Worm (Caenorhabditis elegans): Measurements from ENCODE around the gene hsd-3.

Gene hsd-3

DNA sequence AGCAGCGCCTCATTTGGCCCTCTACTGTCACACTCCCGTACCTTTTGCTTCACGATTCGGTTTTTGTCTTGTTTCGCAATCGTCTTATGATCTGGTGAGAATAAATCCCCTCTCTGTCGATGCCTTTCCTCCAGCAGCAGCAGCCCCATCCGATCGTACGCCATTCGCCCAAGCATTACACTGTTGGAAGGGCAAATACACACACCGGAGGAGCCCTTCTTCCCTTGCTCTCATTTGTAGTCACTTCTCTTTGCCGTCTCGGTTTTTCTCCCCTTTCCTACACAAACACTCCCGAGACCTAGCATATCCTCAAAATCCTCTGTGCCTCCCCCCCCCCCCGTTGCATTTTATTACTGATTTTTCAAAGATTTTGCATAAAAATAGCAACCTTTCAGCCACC lies 10.2 kb upstream of the hsd-3 start, which contains the start of gene set-30:
Gene set-30, plus strand, starts transcription at position 396 of the 400 bp plus-strand sequence.
- TF ChIP-seq cnd-1 (tag; optimal IDR thresholded peaks at IDR 0.05) (peak; percentile 7), nhr-28 (tag; optimal IDR thresholded peaks at IDR 0.05) (no peak), bed-3 (GFP tag; optimal IDR thresholded peaks at IDR 0.05) (no peak), lsy-2 (tag; optimal IDR thresholded peaks at IDR 0.05) (no peak), ceh-39 (tag; optimal IDR thresholded peaks at IDR 0.05) (no peak), drap-1 (GFP tag; optimal IDR thresholded peaks at IDR 0.05) (peak; percentile 4), M03D4.4 (tag; optimal IDR thresholded peaks at IDR 0.05) (peak; percentile 28), elt-3 (tag; optimal IDR thresholded peaks at IDR 0.05) (no peak), nhr-2 (tag; optimal IDR thresholded peaks at IDR 0.05) (no peak), hlh-1 (tag; optimal IDR thresholded peaks at IDR 0.05) (peak; percentile 71), pha-4 (tag; optimal IDR thresholded peaks at IDR 0.05) (no peak), snpc-4 (tag; optimal IDR thresholded peaks at IDR 0.05) (no peak), nhr-237 (tag; optimal IDR thresholded peaks at IDR 0.05) (no peak), mls-2 (tag; optimal IDR thresholded peaks at IDR 0.05) (no peak), nhr-76 (tag; optimal IDR thresholded peaks at IDR 0.05) (no peak), unc-62 (GFP tag; optimal IDR thresholded peaks at IDR 0.05) (no peak), nhr-12 (tag; optimal IDR thresholded peaks at IDR 0.05) (no peak), sptf-1 (tag; optimal IDR thresholded peaks at IDR 0.05) (no peak), elt-1 (tag; optimal IDR thresholded peaks at IDR 0.05; ENCODE audit: borderline replicate concordance, insufficient read depth) (no peak), flh-1 (GFP tag; optimal IDR thresholded peaks at IDR 0.05) (no peak), lin-13 (tag; optimal IDR thresholded peaks at IDR 0.05) (no peak), lin-32 (GFP tag; optimal IDR thresholded peaks at IDR 0.05) (no peak), ceh-83 (GFP tag; optimal IDR thresholded peaks at IDR 0.05) (no peak), blmp-1 (tag; optimal IDR thresholded peaks at IDR 0.05) (no peak), sem-2 (GFP tag; optimal IDR thresholded peaks at IDR 0.05) (no peak), mab-5 (tag; optimal IDR thresholded peaks at IDR 0.05) (no peak), unc-120 (tag; optimal IDR thresholded peaks at IDR 0.05; ENCODE audit: poor library complexity, severe bottlenecking) (peak; percentile 50), tbx-8 (GFP tag; optimal IDR thresholded peaks at IDR 0.05) (no peak), ces-1 (GFP tag; optimal IDR thresholded peaks at IDR 0.05) (no peak), ceh-43 (GFP tag; optimal IDR thresholded peaks at IDR 0.05) (no peak), ham-2 (GFP tag; optimal IDR thresholded peaks at IDR 0.05) (no peak), unc-39 (tag; optimal IDR thresholded peaks at IDR 0.05) (no peak), mep-1 (tag; optimal IDR thresholded peaks at IDR 0.05) (no peak), ztf-11 (tag; optimal IDR thresholded peaks at IDR 0.05) (no peak), zip-8 (tag; optimal IDR thresholded peaks at IDR 0.05) (no peak)

DNA sequence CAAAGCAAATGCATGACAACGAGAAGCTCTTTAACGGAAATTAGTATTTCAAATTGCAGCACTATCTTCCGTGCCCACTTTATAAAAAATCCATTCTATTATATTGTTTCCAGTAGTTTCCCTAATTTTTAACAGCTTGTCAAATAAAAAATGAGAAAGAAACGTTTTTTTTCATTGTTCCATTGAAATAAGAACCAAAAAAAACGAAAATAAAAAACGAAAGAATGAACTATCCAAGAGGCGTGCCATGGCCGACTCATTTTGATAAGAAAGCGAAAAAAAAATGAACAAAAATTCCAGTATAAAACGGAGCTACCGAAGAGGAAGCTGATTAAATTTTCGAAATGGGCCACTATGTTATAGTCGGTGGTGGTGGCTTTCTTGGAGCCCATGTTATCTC lies 4.2 kb upstream of the hsd-3 start, which contains the start of gene hsd-2:
Gene hsd-2, plus strand, starts transcription at position 301 of the 400 bp plus-strand sequence.
- TF ChIP-seq drap-1 (GFP tag; optimal IDR thresholded peaks at IDR 0.05), result no peak

DNA sequence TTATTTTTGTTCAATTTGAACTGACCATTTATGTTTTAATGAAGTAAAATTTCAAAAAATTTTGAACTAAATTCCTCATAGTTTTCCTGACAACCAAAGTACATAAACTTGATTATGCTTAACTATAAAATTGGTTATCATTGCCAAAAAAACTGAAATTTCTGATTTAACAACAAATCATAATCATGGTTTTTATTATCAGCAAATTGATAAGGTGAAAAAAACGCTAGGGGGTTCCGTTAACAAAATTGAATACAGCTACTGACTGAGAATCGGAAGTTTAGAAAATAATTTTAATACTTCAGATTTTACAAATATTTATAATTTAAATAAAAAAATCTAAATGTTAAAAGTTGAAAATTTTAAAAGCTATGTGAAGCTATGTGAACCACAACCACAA lies 2.1 kb upstream of the hsd-3 start:
- TF ChIP-seq mep-1 (tag; optimal IDR thresholded peaks at IDR 0.05) (no peak), nhr-237 (tag; optimal IDR thresholded peaks at IDR 0.05) (no peak), drap-1 (GFP tag; optimal IDR thresholded peaks at IDR 0.05) (no peak), tbx-8 (GFP tag; optimal IDR thresholded peaks at IDR 0.05) (no peak), ham-2 (GFP tag; optimal IDR thresholded peaks at IDR 0.05) (no peak), unc-120 (tag; optimal IDR thresholded peaks at IDR 0.05; ENCODE audit: poor library complexity, severe bottlenecking) (no peak), ceh-43 (GFP tag; optimal IDR thresholded peaks at IDR 0.05) (no peak), ceh-39 (tag; optimal IDR thresholded peaks at IDR 0.05) (no peak), blmp-1 (tag; optimal IDR thresholded peaks at IDR 0.05) (no peak), nhr-2 (tag; optimal IDR thresholded peaks at IDR 0.05) (no peak), elt-1 (tag; optimal IDR thresholded peaks at IDR 0.05; ENCODE audit: borderline replicate concordance, insufficient read depth) (no peak), snpc-4 (tag; optimal IDR thresholded peaks at IDR 0.05) (no peak), pha-4 (tag; optimal IDR thresholded peaks at IDR 0.05) (no peak), nhr-12 (tag; optimal IDR thresholded peaks at IDR 0.05) (no peak), ceh-83 (GFP tag; optimal IDR thresholded peaks at IDR 0.05) (no peak), lin-13 (tag; optimal IDR thresholded peaks at IDR 0.05) (no peak), sem-2 (GFP tag; optimal IDR thresholded peaks at IDR 0.05) (no peak)

DNA sequence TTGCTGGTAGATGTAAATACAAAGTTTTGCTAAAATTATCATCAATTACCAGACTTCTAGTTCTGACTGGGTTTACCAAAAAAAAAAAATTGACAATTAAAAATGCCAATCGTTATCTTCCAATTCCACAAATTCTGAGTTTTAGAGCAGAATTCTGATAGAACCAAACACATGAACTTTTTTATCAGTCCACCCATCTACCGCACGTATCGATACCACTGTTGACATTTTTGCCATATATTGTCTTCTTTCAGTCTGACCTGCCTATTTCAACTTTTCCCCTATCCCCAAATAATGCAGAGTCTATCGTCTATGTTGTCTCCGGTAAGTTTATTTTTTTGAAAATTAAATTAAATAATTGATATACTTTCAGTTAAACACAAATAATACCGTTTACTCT lies 4.7 kb downstream of the hsd-3 start, which contains the start of gene ZC449.7:
Gene ZC449.7, plus strand, starts transcription at position 249 of the 400 bp plus-strand sequence.
- TF ChIP-seq ceh-83 (GFP tag; optimal IDR thresholded peaks at IDR 0.05) (no peak), lin-13 (tag; optimal IDR thresholded peaks at IDR 0.05) (no peak), ceh-39 (tag; optimal IDR thresholded peaks at IDR 0.05) (no peak), cnd-1 (tag; optimal IDR thresholded peaks at IDR 0.05) (no peak), lin-32 (GFP tag; optimal IDR thresholded peaks at IDR 0.05) (no peak), nhr-237 (tag; optimal IDR thresholded peaks at IDR 0.05) (no peak), tbx-8 (GFP tag; optimal IDR thresholded peaks at IDR 0.05) (no peak), ceh-43 (GFP tag; optimal IDR thresholded peaks at IDR 0.05) (no peak), unc-120 (tag; optimal IDR thresholded peaks at IDR 0.05; ENCODE audit: poor library complexity, severe bottlenecking) (no peak), unc-62 (GFP tag; optimal IDR thresholded peaks at IDR 0.05) (no peak), mep-1 (tag; optimal IDR thresholded peaks at IDR 0.05) (no peak), ham-2 (GFP tag; optimal IDR thresholded peaks at IDR 0.05) (no peak), pha-4 (tag; optimal IDR thresholded peaks at IDR 0.05) (no peak), snpc-4 (tag; optimal IDR thresholded peaks at IDR 0.05) (no peak), blmp-1 (tag; optimal IDR thresholded peaks at IDR 0.05) (no peak), bed-3 (GFP tag; optimal IDR thresholded peaks at IDR 0.05) (no peak), M03D4.4 (tag; optimal IDR thresholded peaks at IDR 0.05) (no peak)

All from whole organism, mixed stage, embryonic.